Worm (Caenorhabditis elegans) whole organism, midembryonic: ENCODE data around the gene trd-1.

Experiments used
- T22C8.4 ChIP-seq: fragments of 200-800 bp; sonication (Bioruptor generic); IDR thresholded peaks from 2 replicates; pipeline ENCODE4 v1.3.6; 2022; ENCODE audit warnings: missing genetic modification characterization, missing compliant biosample characterization
- klf-2 ChIP-seq: fragments of 200-800 bp; sonication (Bioruptor generic); conservative IDR thresholded peaks from 2 replicates; pipeline ENCODE4 v1.3.6; 2022; ENCODE audit warnings: missing genetic modification reagents, missing genetic modification characterization, missing compliant biosample characterization
- tab-1 ChIP-seq: fragments of 200-800 bp; sonication (Bioruptor generic); IDR thresholded peaks from 2 replicates; pipeline ENCODE4 v1.3.6; 2022; ENCODE audit warnings: missing genetic modification characterization, missing compliant biosample characterization

- TF ChIP-seq tab-1 (GFP tag; lab: Robert Waterston, UW) (no peak), klf-2 (GFP tag; lab: Robert Waterston, UW) (no peak), T22C8.4 (GFP tag; lab: Robert Waterston, UW) (no peak)
Measured at ce11 chrIII:7373802-7374435, 12.1 kb upstream of the trd-1 start.
